Fruit fly (Drosophila melanogaster) whole organism, pupa: ENCODE data around the gene CG14731.

Experiments used
- CG10348 ChIP-seq: fragments of 200-800 bp; sonication (Bioruptor generic); IDR thresholded peaks from 2 replicates; pipeline ENCODE4 v1.3.6; 2022; ENCODE audit warnings: missing biosample characterization, missing genetic modification characterization
- CG12605 ChIP-seq: fragments of 200-800 bp; sonication (Bioruptor generic); IDR thresholded peaks from 2 replicates; pipeline ENCODE4 v1.3.6; 2022; ENCODE audit warnings: missing biosample characterization, missing genetic modification characterization
- CG13204 ChIP-seq: fragments of 200-800 bp; sonication (Bioruptor generic); optimal IDR thresholded peaks from 2 replicates; lab custom pipeline; 2018; ENCODE audit warnings: missing biosample characterization, mild to moderate bottlenecking, missing genetic modification characterization, moderate library complexity
- CG14655 ChIP-seq: fragments of 200-800 bp; sonication (Bioruptor generic); optimal IDR thresholded peaks from 3 replicates; lab custom pipeline; 2017; ENCODE audit warnings: mild to moderate bottlenecking, missing biosample characterization, missing genetic modification reagents, missing genetic modification characterization
- CG15710 ChIP-seq: fragments of 200-800 bp; sonication (Bioruptor generic); optimal IDR thresholded peaks from 2 replicates; lab custom pipeline; 2018; ENCODE audit warnings: missing biosample characterization, mild to moderate bottlenecking, missing genetic modification characterization, moderate library complexity
- CG17806 ChIP-seq: fragments of 200-800 bp; sonication (Bioruptor generic); optimal IDR thresholded peaks from 2 replicates; lab custom pipeline; 2018; ENCODE audit warnings: missing biosample characterization, mild to moderate bottlenecking, missing genetic modification characterization, moderate library complexity
- CG32121 ChIP-seq: fragments of 200-800 bp; sonication (Bioruptor generic); IDR thresholded peaks from 2 replicates; pipeline ENCODE4 v1.3.6; 2022; ENCODE audit warnings: missing biosample characterization, missing genetic modification characterization
- CG34367 ChIP-seq: fragments of 200-800 bp; sonication (Bioruptor generic); optimal IDR thresholded peaks from 2 replicates; lab custom pipeline; 2018; ENCODE audit warnings: missing biosample characterization, mild to moderate bottlenecking, missing genetic modification characterization
- CG4496 ChIP-seq: fragments of 200-800 bp; sonication (Bioruptor generic); IDR thresholded peaks from 3 replicates; pipeline ENCODE4 v1.3.6; 2022; ENCODE audit warnings: missing biosample characterization, missing genetic modification characterization
- CG8159 ChIP-seq: fragments of 200-800 bp; sonication (Bioruptor generic); optimal IDR thresholded peaks from 3 replicates; lab custom pipeline; 2018; ENCODE audit warnings: missing biosample characterization, mild to moderate bottlenecking, missing genetic modification characterization, moderate library complexity
- CG8301 ChIP-seq: fragments of 200-800 bp; sonication (Bioruptor generic); optimal IDR thresholded peaks from 2 replicates; lab custom pipeline; 2018; ENCODE audit warnings: missing biosample characterization, mild to moderate bottlenecking, missing genetic modification characterization
- CG9948 ChIP-seq: fragments of 200-800 bp; sonication (Bioruptor generic); optimal IDR thresholded peaks from 2 replicates; lab custom pipeline; 2018; ENCODE audit warnings: missing biosample characterization, mild to moderate bottlenecking, missing genetic modification characterization, moderate library complexity
- D1 ChIP-seq: fragments of 200-800 bp; sonication (Bioruptor generic); optimal IDR thresholded peaks from 2 replicates; lab custom pipeline; 2018; ENCODE audit warnings: missing biosample characterization, mild to moderate bottlenecking, missing genetic modification characterization, moderate library complexity
- EcR ChIP-seq: fragments of 200-800 bp; sonication (Bioruptor generic); optimal IDR thresholded peaks from 3 replicates; lab custom pipeline; 2019; ENCODE audit warnings: missing biosample characterization, missing genetic modification characterization, mild to moderate bottlenecking, moderate library complexity, missing genetic modification reagents
- Ets98B ChIP-seq: fragments of 200-800 bp; sonication (Bioruptor generic); IDR thresholded peaks from 2 replicates; pipeline ENCODE4 v1.3.6; 2022; ENCODE audit warnings: missing biosample characterization, missing genetic modification characterization
- Pif1A ChIP-seq: fragments of 200-800 bp; sonication (Bioruptor generic); optimal IDR thresholded peaks from 3 replicates; lab custom pipeline; 2016; ENCODE audit warnings: missing biosample characterization, missing genetic modification characterization
- Pif1B ChIP-seq: fragments of 200-800 bp; sonication (Bioruptor generic); optimal IDR thresholded peaks from 3 replicates; lab custom pipeline; 2016; ENCODE audit warnings: missing biosample characterization, missing genetic modification characterization
- Snoo ChIP-seq: fragments of 200-800 bp; sonication (Bioruptor generic); optimal IDR thresholded peaks from 3 replicates; lab custom pipeline; 2017; ENCODE audit warnings: missing biosample characterization, mild to moderate bottlenecking, missing genetic modification characterization, inconsistent platforms
- fd96Ca ChIP-seq: fragments of 200-800 bp; sonication (Bioruptor generic); IDR thresholded peaks from 3 replicates; pipeline ENCODE4 v1.3.6; 2022; ENCODE audit warnings: missing biosample characterization, missing genetic modification characterization
- gl ChIP-seq: fragments of 200-800 bp; sonication (Bioruptor generic); optimal IDR thresholded peaks from 2 replicates; lab custom pipeline; 2018; ENCODE audit warnings: missing biosample characterization, mild to moderate bottlenecking, missing genetic modification characterization
- rn ChIP-seq: fragments of 200-800 bp; sonication (Bioruptor generic); IDR thresholded peaks from 2 replicates; pipeline ENCODE4 v1.3.6; 2022; ENCODE audit warnings: missing biosample characterization, missing genetic modification characterization

Gene CG14731

dm6 chr3R:11979879-11980571 is 49.0 kb downstream of the CG14731 start, which contains the start of gene CG18547:
Gene CG18547, minus strand, starts transcription at chr3R:11980390.
- TF ChIP-seq CG8159, result peak; percentile 62
- TF ChIP-seq CG15710 (tag; lab: Kevin White, UChicago), result peak; percentile 46
- peak; percentile 15 for TF ChIP-seq EcR (GFP tag; lab: Kevin White, UChicago)
- TF ChIP-seq CG12605, result no peak
- no peak for TF ChIP-seq CG32121 (GFP tag; lab: Robert Waterston, UW)
- TF ChIP-seq CG17806 (tag; lab: Kevin White, UChicago), result peak; percentile 59
- TF ChIP-seq D1, result no peak
- TF ChIP-seq Snoo (tag; lab: Kevin White, UChicago), result peak; percentile 31
- TF ChIP-seq CG14655, result peak; percentile 52
- TF ChIP-seq CG34367 (tag; lab: Kevin White, UChicago), result peak; percentile 42
- TF ChIP-seq CG8301 (tag; lab: Kevin White, UChicago), result peak; percentile 57
- no peak for TF ChIP-seq gl (tag; lab: Kevin White, UChicago)
- TF ChIP-seq Pif1B (GFP tag; lab: Kevin White, UChicago), result peak; percentile 44
- peak; percentile 22 for TF ChIP-seq Pif1A (GFP tag; lab: Kevin White, UChicago)
- no peak for TF ChIP-seq CG10348 (GFP tag; lab: Robert Waterston, UW)
- TF ChIP-seq CG4496, result peak; percentile 68; the same call in 2 of the 3 replicates
- TF ChIP-seq fd96Ca (GFP tag; lab: Robert Waterston, UW), result no peak
- TF ChIP-seq CG9948 (tag; lab: Kevin White, UChicago), result peak; percentile 51
- TF ChIP-seq Ets98B, result 0 out of 2 replicates have a peak, but pooled peaks have one; percentile 31
- TF ChIP-seq rn (GFP tag; lab: Robert Waterston, UW), result no peak
- no peak for TF ChIP-seq CG13204 (GFP tag; lab: Kevin White, UChicago)

dm6 chr3R:11981962-11982361 is 50.9 kb downstream of the CG14731 start, which contains the start of gene CG12224:
Gene CG12224, minus strand, starts transcription at chr3R:11982062.
- TF ChIP-seq fd96Ca (GFP tag; lab: Robert Waterston, UW) (no peak), rn (GFP tag; lab: Robert Waterston, UW) (no peak), CG8301 (tag; lab: Kevin White, UChicago) (no peak)

dm6 chr3R:11982547-11982946 is 51.5 kb downstream of the CG14731 start:
- TF ChIP-seq gl (tag; lab: Kevin White, UChicago), result no peak
- TF ChIP-seq D1, result peak; percentile 11
- TF ChIP-seq, all 21 proteins: peak for 1
